Fruit fly (Drosophila melanogaster) whole organism, embryonic: Measurements from ENCODE around the gene waw.

Experiments used
- CG10321 ChIP-seq: fragments of 200-800 bp; sonication (Bioruptor generic); IDR thresholded peaks from 2 replicates; pipeline ENCODE4 v1.3.6; 2022; ENCODE audit warnings: missing biosample characterization, missing genetic modification characterization
- CG14667 ChIP-seq: fragments of 200-800 bp; sonication (Bioruptor generic); IDR thresholded peaks from 2 replicates; pipeline ENCODE4 v1.3.6; 2022; ENCODE audit warnings: missing biosample characterization, missing genetic modification characterization
- CG7928 ChIP-seq: fragments of 200-800 bp; sonication (Bioruptor generic); optimal IDR thresholded peaks from 2 replicates; lab custom pipeline; 2017; ENCODE audit warnings: missing biosample characterization, mild to moderate bottlenecking, missing genetic modification characterization
- Dip2 ChIP-seq: fragments of 200-800 bp; sonication (Bioruptor generic); IDR thresholded peaks from 2 replicates; pipeline ENCODE4 v1.3.6; 2022; ENCODE audit warnings: missing biosample characterization, missing genetic modification characterization
- Ets97D ChIP-seq: fragments of 200-800 bp; sonication (Bioruptor generic); optimal IDR thresholded peaks from 3 replicates; lab custom pipeline; 2016; ENCODE audit warnings: missing biosample characterization, missing genetic modification characterization
- bsh ChIP-seq, 2 experiments: fragments of 200-800 bp; sonication (Bioruptor generic); optimal IDR thresholded peaks; 2 replicates each; lab custom pipeline; 2017 to 2018; ENCODE audit warnings: mild to moderate bottlenecking in 2 of 2, missing biosample characterization in 2 of 2, missing genetic modification characterization in 2 of 2, moderate library complexity in 1 of 2
- pfk ChIP-seq: fragments of 200-800 bp; sonication (Bioruptor generic); optimal IDR thresholded peaks from 2 replicates; lab custom pipeline; 2018; ENCODE audit warnings: missing biosample characterization, mild to moderate bottlenecking, missing genetic modification characterization, moderate library complexity
- ttk ChIP-seq: fragments of 200-800 bp; sonication (Bioruptor generic); IDR thresholded peaks from 2 replicates; pipeline ENCODE4 v2.1.2; 2022; ENCODE audit warnings: missing biosample characterization, missing genetic modification characterization

DNA sequence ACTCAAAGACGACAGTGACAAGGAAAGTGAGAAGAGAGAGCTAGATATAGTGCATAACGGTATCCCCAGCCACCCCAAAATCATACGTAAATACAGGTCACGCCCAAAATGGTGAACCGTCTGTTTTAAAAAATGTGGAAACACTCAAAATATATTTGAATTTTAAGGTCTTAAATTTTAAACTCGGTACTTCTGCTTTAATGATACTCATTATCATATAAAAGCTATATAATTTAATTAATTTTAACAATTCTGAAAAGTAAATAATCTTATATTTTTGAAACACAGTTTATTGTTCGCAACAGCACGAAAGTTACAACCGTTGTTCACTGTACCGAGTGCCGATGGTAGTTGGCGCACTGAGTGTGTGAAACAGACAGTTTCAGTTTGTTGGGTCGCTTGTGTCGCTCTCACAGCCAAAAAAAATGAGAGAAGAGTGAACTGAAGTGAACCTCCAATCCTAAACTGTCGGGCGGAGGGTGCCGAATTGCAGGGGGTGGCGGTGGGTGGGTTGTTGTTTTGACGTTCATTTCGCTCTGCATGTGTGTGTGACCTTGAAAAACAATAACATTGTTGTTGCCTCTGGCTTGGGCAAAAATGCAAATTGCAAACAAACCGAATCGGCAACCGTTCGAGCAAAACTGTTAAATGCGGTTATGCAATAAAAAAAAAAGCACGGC, 3.6 kb downstream of the waw start:
- TF ChIP-seq pfk, result peak; percentile 2
- TF ChIP-seq ttk (GFP tag; lab: Robert Waterston, UW), result peak; percentile 83
- TF ChIP-seq CG10321, result peak; percentile 62; the same call in 1 of the 2 replicates
- no peak for TF ChIP-seq Dip2 (GFP tag; lab: Robert Waterston, UW)
- TF ChIP-seq Ets97D (GFP tag; lab: Kevin White, UChicago), result no peak
- TF ChIP-seq bsh (GFP tag; optimal IDR thresholded peaks at IDR 0.05; lab: Kevin White, UChicago), result peak; percentile 48 to 90
- peak; percentile 75 for TF ChIP-seq CG14667 (GFP tag; lab: Robert Waterston, UW)
- peak; percentile 63 for TF ChIP-seq CG7928
